Worm (Caenorhabditis elegans) whole organism, midembryonic: ENCODE results near the gene mrp-7.

Experiments used
- T22C8.4 ChIP-seq: fragments of 200-800 bp; sonication (Bioruptor generic); IDR thresholded peaks from 2 replicates; pipeline ENCODE4 v1.3.6; 2022; ENCODE audit warnings: missing genetic modification characterization, missing compliant biosample characterization
- cog-1 ChIP-seq: sonication (generic microtip); optimal IDR thresholded peaks from 2 replicates; lab custom pipeline; 2016; ENCODE audit warnings: missing genetic modification characterization, missing compliant biosample characterization
- flt-1 ChIP-seq: fragments of 200-800 bp; sonication (Bioruptor generic); IDR thresholded peaks from 2 replicates; pipeline ENCODE4 v1.3.6; 2022; ENCODE audit warnings: missing genetic modification characterization, missing compliant biosample characterization
- klf-2 ChIP-seq: fragments of 200-800 bp; sonication (Bioruptor generic); conservative IDR thresholded peaks from 2 replicates; pipeline ENCODE4 v1.3.6; 2022; ENCODE audit warnings: missing genetic modification reagents, missing genetic modification characterization, missing compliant biosample characterization
- ref-1 ChIP-seq: fragments of 200-800 bp; sonication (Bioruptor generic); conservative IDR thresholded peaks from 2 replicates; pipeline ENCODE4 v1.3.6; 2022; ENCODE audit warnings: missing genetic modification reagents, missing genetic modification characterization, missing compliant biosample characterization
- tab-1 ChIP-seq: fragments of 200-800 bp; sonication (Bioruptor generic); IDR thresholded peaks from 2 replicates; pipeline ENCODE4 v1.3.6; 2022; ENCODE audit warnings: missing genetic modification characterization, missing compliant biosample characterization
- ztf-29 ChIP-seq: fragments of 200-800 bp; sonication (Bioruptor generic); IDR thresholded peaks from 2 replicates; pipeline ENCODE4 v1.3.6; 2022; ENCODE audit warnings: missing genetic modification reagents, missing genetic modification characterization, missing compliant biosample characterization

DNA sequence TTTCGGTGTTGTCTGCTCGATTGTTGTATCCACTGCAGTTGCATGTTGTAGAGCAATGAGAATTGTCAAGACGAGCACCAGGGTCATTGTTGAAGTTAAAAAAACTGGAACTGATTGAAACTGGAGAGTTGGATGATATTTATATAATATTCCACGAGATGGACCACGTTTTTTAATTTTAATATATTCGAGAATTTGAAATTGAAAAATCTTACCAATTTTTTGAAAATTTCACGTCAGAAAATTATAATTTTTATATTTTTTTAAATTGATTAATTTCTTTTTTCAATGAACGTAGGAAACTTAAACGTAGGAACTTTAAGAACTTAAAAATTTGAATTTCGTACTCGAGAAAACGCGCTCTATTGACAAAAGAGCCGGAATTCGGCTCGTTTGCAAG is 42.1 kb upstream of the mrp-7 start, which contains the start of gene Y43F8C.5:
- TF ChIP-seq flt-1 (GFP tag; lab: Robert Waterston, UW) = no peak
- TF ChIP-seq T22C8.4 (GFP tag; lab: Robert Waterston, UW) = no peak
- TF ChIP-seq tab-1 (GFP tag; lab: Robert Waterston, UW) = no peak
- no peak for TF ChIP-seq cog-1 (tag; lab: Kevin White, UChicago)
- TF ChIP-seq klf-2 (GFP tag; lab: Robert Waterston, UW) = no peak
- no peak for TF ChIP-seq ref-1
- no peak for TF ChIP-seq ztf-29 (GFP tag; lab: Robert Waterston, UW)
